Fruit fly (Drosophila melanogaster): Measurements from ENCODE around the gene stx.
A peak's percentile ranks its signal among the peaks of the same experiment; 100 is the strongest.

Gene stx

dm6 chrX:10731801-10732200 lies 12.9 kb downstream of the stx start (continued):
- no peak for TF ChIP-seq CG14860 (GFP tag; IDR thresholded peaks at IDR 0.05; ENCODE audit: partially characterized antibody)
- peak; percentile 38 for TF ChIP-seq CG16815 (GFP tag; optimal IDR thresholded peaks at IDR 0.05)
- peak; percentile 41 for TF ChIP-seq CG6683 (GFP tag; optimal IDR thresholded peaks at IDR 0.05)
- TF ChIP-seq CG13894 (tag; optimal IDR thresholded peaks at IDR 0.05) = no peak
- TF ChIP-seq CG7987 (GFP tag; optimal IDR thresholded peaks at IDR 0.05) = no peak
- peak; percentile 12 for TF ChIP-seq Sry-δ (GFP tag; optimal IDR thresholded peaks at IDR 0.05)
- TF ChIP-seq jigr1 (GFP tag; IDR thresholded peaks at IDR 0.05) = no peak
- TF ChIP-seq D19A (tag; optimal IDR thresholded peaks at IDR 0.05) = peak; percentile 93
- no peak for TF ChIP-seq CG16779 (GFP tag; IDR thresholded peaks at IDR 0.05)
- no peak for TF ChIP-seq NC2α (GFP tag; optimal IDR thresholded peaks at IDR 0.05)
- no peak for TF ChIP-seq CG34224 (GFP tag; IDR thresholded peaks at IDR 0.05; ENCODE audit: partially characterized antibody)
- no peak for TF ChIP-seq emc (GFP tag; optimal IDR thresholded peaks at IDR 0.05)
- peak; percentile 52 for TF ChIP-seq HHEX (GFP tag; optimal IDR thresholded peaks at IDR 0.05)
- TF ChIP-seq ERR (GFP tag; optimal IDR thresholded peaks at IDR 0.05) = no peak
- TF ChIP-seq CHES-1-like (GFP tag; optimal IDR thresholded peaks at IDR 0.05) = peak; percentile 30
- TF ChIP-seq HLH4C (GFP tag; IDR thresholded peaks at IDR 0.05; ENCODE audit: partially characterized antibody) = no peak
- no peak for TF ChIP-seq p53 (GFP tag; optimal IDR thresholded peaks at IDR 0.05)
- peak; percentile 44 for TF ChIP-seq tgo (GFP tag; IDR thresholded peaks at IDR 0.05)
- TF ChIP-seq CG14014 (GFP tag; IDR thresholded peaks at IDR 0.05) = peak; percentile 60; the same call in 1 of the 2 replicates
- TF ChIP-seq CG4730 (GFP tag; IDR thresholded peaks at IDR 0.05) = no peak
- no peak for TF ChIP-seq CG1832 (GFP tag; optimal IDR thresholded peaks at IDR 0.05)
- no peak for TF ChIP-seq CG17802 (tag; optimal IDR thresholded peaks at IDR 0.05)
- no peak for TF ChIP-seq CG17912 (GFP tag; optimal IDR thresholded peaks at IDR 0.05)
- no peak for TF ChIP-seq CG6175 (GFP tag; IDR thresholded peaks at IDR 0.05)
- TF ChIP-seq ac (GFP tag; optimal IDR thresholded peaks at IDR 0.05) = no peak
- no peak for TF ChIP-seq ken (GFP tag; IDR thresholded peaks at IDR 0.05)
- TF ChIP-seq CG11247 (GFP tag; IDR thresholded peaks at IDR 0.05) = no peak
- peak; percentile 75; the same call in 1 of the 2 replicates for TF ChIP-seq vvl (GFP tag; IDR thresholded peaks at IDR 0.05)
- no peak for TF ChIP-seq CG4617 (GFP tag; optimal IDR thresholded peaks at IDR 0.05; ENCODE audit: borderline replicate concordance)
- no peak for TF ChIP-seq Ravus (GFP tag; IDR thresholded peaks at IDR 0.05)
- TF ChIP-seq CG18619 (GFP tag; optimal IDR thresholded peaks at IDR 0.05) = peak; percentile 59
- peak; percentile 33 for TF ChIP-seq CG16863 (GFP tag; optimal IDR thresholded peaks at IDR 0.05)
- TF ChIP-seq Drgx (GFP tag; IDR thresholded peaks at IDR 0.05) = no peak
- no peak for TF ChIP-seq wor (GFP tag; IDR thresholded peaks at IDR 0.05)
- peak; percentile 77 for TF ChIP-seq CG31441 (GFP tag; IDR thresholded peaks at IDR 0.05)
- TF ChIP-seq Xbp1 (GFP tag; optimal IDR thresholded peaks at IDR 0.05) = peak; percentile 56
- TF ChIP-seq ATbp (GFP tag; optimal IDR thresholded peaks at IDR 0.05) = peak; percentile 53
- no peak for TF ChIP-seq CG1647 (GFP tag; optimal IDR thresholded peaks at IDR 0.05)
- TF ChIP-seq CG8478 (optimal IDR thresholded peaks at IDR 0.05) = no peak
- peak; percentile 79 for TF ChIP-seq CG12391 (tag; optimal IDR thresholded peaks at IDR 0.05)
- no peak for TF ChIP-seq kni (GFP tag; optimal IDR thresholded peaks at IDR 0.05)
- TF ChIP-seq vnd (GFP tag; IDR thresholded peaks at IDR 0.05; ENCODE audit: partially characterized antibody) = no peak
- peak; percentile 69 for TF ChIP-seq Sox102F (GFP tag; optimal IDR thresholded peaks at IDR 0.05)
- no peak for TF ChIP-seq bowl (GFP tag; IDR thresholded peaks at IDR 0.05)
- no peak for TF ChIP-seq C15 (GFP tag; IDR thresholded peaks at IDR 0.05)
- TF ChIP-seq Chrac-16 (GFP tag; optimal IDR thresholded peaks at IDR 0.05) = peak; percentile 43
- peak; percentile 74 for TF ChIP-seq CG7839 (tag; optimal IDR thresholded peaks at IDR 0.05)
- TF ChIP-seq vfl (GFP tag; optimal IDR thresholded peaks at IDR 0.05) = no peak
- TF ChIP-seq sob (GFP tag; IDR thresholded peaks at IDR 0.05) = 0 out of 2 replicates have a peak, but pooled peaks have one; percentile 13
- peak; percentile 63 for TF ChIP-seq Blimp-1 (GFP tag; optimal IDR thresholded peaks at IDR 0.05)
- TF ChIP-seq CG5245 (GFP tag; optimal IDR thresholded peaks at IDR 0.05) = peak; percentile 1
- peak; percentile 74 for TF ChIP-seq CG2120 (GFP tag; optimal IDR thresholded peaks at IDR 0.05)

Measured in whole organism, embryonic.